Worm (Caenorhabditis elegans) whole organism, young adult: Measurements from ENCODE around the gene K09C4.4.

Experiments used
- B0019.2 ChIP-seq: fragments of 200-800 bp; sonication (Bioruptor generic); conservative IDR thresholded peaks from 2 replicates; pipeline ENCODE4 v1.3.6; 2022; ENCODE audit warnings: missing genetic modification reagents, missing genetic modification characterization, missing compliant biosample characterization
- D2030.7 ChIP-seq: fragments of 200-800 bp; sonication (Bioruptor generic); IDR thresholded peaks from 2 replicates; pipeline ENCODE4 v1.3.6; 2022; ENCODE audit warnings: missing genetic modification reagents, missing genetic modification characterization, missing compliant biosample characterization
- F23B12.7 ChIP-seq: sonication (generic microtip); optimal IDR thresholded peaks from 2 replicates; lab custom pipeline; 2017; ENCODE audit warnings: missing genetic modification characterization, mild to moderate bottlenecking, missing compliant biosample characterization, antibody characterized with exemption, moderate library complexity; ENCODE audit not compliant: insufficient read depth
- F33H1.4 ChIP-seq: fragments of 200-800 bp; sonication (Bioruptor generic); IDR thresholded peaks from 2 replicates; pipeline ENCODE4 v1.3.6; 2022; ENCODE audit warnings: missing genetic modification reagents, missing genetic modification characterization, missing compliant biosample characterization
- F39B2.1 ChIP-seq: fragments of 200-800 bp; sonication (Bioruptor generic); IDR thresholded peaks from 2 replicates; pipeline ENCODE4 v1.3.6; 2022; ENCODE audit warnings: missing genetic modification reagents, missing genetic modification characterization, missing compliant biosample characterization
- F52B5.7 ChIP-seq: sonication (generic microtip); optimal IDR thresholded peaks from 2 replicates; lab custom pipeline; 2016; ENCODE audit warnings: mild to moderate bottlenecking, missing genetic modification characterization, missing compliant biosample characterization
- F57C9.4 ChIP-seq: sonication (generic microtip); optimal IDR thresholded peaks from 2 replicates; lab custom pipeline; 2017; ENCODE audit warnings: mild to moderate bottlenecking, missing genetic modification characterization, missing compliant biosample characterization
- T26A5.8 ChIP-seq: sonication (generic microtip); optimal IDR thresholded peaks from 2 replicates; lab custom pipeline; 2016; ENCODE audit warnings: missing genetic modification characterization, missing compliant biosample characterization
- Y53F4B.3 ChIP-seq: fragments of 200-800 bp; sonication (Bioruptor generic); IDR thresholded peaks from 2 replicates; pipeline ENCODE4 v1.3.6; 2022; ENCODE audit warnings: missing genetic modification reagents, missing genetic modification characterization, missing compliant biosample characterization
- Y53G8AR.9 ChIP-seq: fragments of 200-800 bp; sonication (Bioruptor generic); conservative IDR thresholded peaks from 2 replicates; pipeline ENCODE4 v1.3.6; 2022; ENCODE audit warnings: missing genetic modification reagents, missing genetic modification characterization, missing compliant biosample characterization
- Y56A3A.18 ChIP-seq: fragments of 200-800 bp; sonication (Bioruptor generic); IDR thresholded peaks from 2 replicates; pipeline ENCODE4 v1.3.6; 2022; ENCODE audit warnings: missing genetic modification reagents, missing genetic modification characterization, missing compliant biosample characterization
- Y95B8A.8 ChIP-seq: fragments of 200-800 bp; sonication (Bioruptor generic); IDR thresholded peaks from 2 replicates; pipeline ENCODE4 v1.3.6; 2022; ENCODE audit warnings: missing genetic modification reagents, missing genetic modification characterization, missing compliant biosample characterization
- attf-6 ChIP-seq: fragments of 200-800 bp; sonication (Bioruptor generic); IDR thresholded peaks from 2 replicates; pipeline ENCODE4 v1.3.6; 2022; ENCODE audit warnings: missing genetic modification reagents, missing genetic modification characterization, missing compliant biosample characterization
- bed-1 ChIP-seq: fragments of 200-800 bp; sonication (Bioruptor generic); IDR thresholded peaks from 2 replicates; pipeline ENCODE4 v1.3.6; 2022; ENCODE audit warnings: missing genetic modification reagents, missing genetic modification characterization, missing compliant biosample characterization
- ceh-27 ChIP-seq: fragments of 200-800 bp; sonication (Bioruptor generic); optimal IDR thresholded peaks from 2 replicates; lab custom pipeline; 2018; ENCODE audit warnings: mild to moderate bottlenecking, missing genetic modification characterization, moderate library complexity, missing compliant biosample characterization
- ceh-40 ChIP-seq: fragments of 200-800 bp; sonication (Bioruptor generic); IDR thresholded peaks from 2 replicates; pipeline ENCODE4 v1.3.6; 2022; ENCODE audit warnings: missing genetic modification characterization, missing compliant biosample characterization
- ceh-58 ChIP-seq: fragments of 200-800 bp; sonication (Bioruptor generic); IDR thresholded peaks from 2 replicates; pipeline ENCODE4 v1.3.6; 2022; ENCODE audit warnings: missing genetic modification characterization, missing compliant biosample characterization
- die-1 ChIP-seq: sonication (generic microtip); optimal IDR thresholded peaks from 2 replicates; lab custom pipeline; 2016; ENCODE audit warnings: missing genotype, mild to moderate bottlenecking, missing genetic modification characterization, missing compliant biosample characterization
- egl-18 ChIP-seq: fragments of 200-800 bp; sonication (Bioruptor generic); IDR thresholded peaks from 2 replicates; pipeline ENCODE4 v1.3.6; 2022; ENCODE audit warnings: missing genetic modification reagents, missing genetic modification characterization, missing compliant biosample characterization
- egrh-3 ChIP-seq: fragments of 200-800 bp; sonication (Bioruptor generic); IDR thresholded peaks from 2 replicates; pipeline ENCODE4 v1.3.6; 2022; ENCODE audit warnings: missing genetic modification reagents, missing genetic modification characterization, missing compliant biosample characterization
- fkh-3 ChIP-seq: sonication (generic microtip); optimal IDR thresholded peaks from 2 replicates; lab custom pipeline; 2016; ENCODE audit warnings: mild to moderate bottlenecking, missing genetic modification characterization, missing compliant biosample characterization
- hlh-26 ChIP-seq: fragments of 200-800 bp; sonication (Bioruptor generic); conservative IDR thresholded peaks from 2 replicates; pipeline ENCODE4 v1.3.6; 2022; ENCODE audit warnings: missing genetic modification reagents, missing genetic modification characterization, missing compliant biosample characterization
- let-526 ChIP-seq: fragments of 200-800 bp; sonication (Bioruptor generic); IDR thresholded peaks from 2 replicates; pipeline ENCODE4 v1.3.6; 2022; ENCODE audit warnings: missing genetic modification reagents, missing genetic modification characterization, missing compliant biosample characterization
- let-607 ChIP-seq, 2 experiments: fragments of 200-800 bp in 1 of 2; sonication (Bioruptor generic) in 1 of 2; sonication (generic microtip) in 1 of 2; optimal IDR thresholded peaks; 2 replicates each; lab custom pipeline; 2016 to 2018; ENCODE audit warnings: mild to moderate bottlenecking in 2 of 2, missing compliant biosample characterization in 2 of 2, missing genetic modification characterization in 2 of 2, moderate library complexity in 2 of 2, missing genotype in 1 of 2
- lin-35 ChIP-seq, 3 experiments: fragments of 150-350 bp in 2 of 3; sonication (generic microtip) in 1 of 3; optimal IDR thresholded peaks; 2 replicates each; lab custom pipeline; 2014 to 2018; ENCODE audit warnings: missing biosample characterization in 3 of 3, missing genetic modification characterization in 3 of 3, missing genetic modification reagents in 3 of 3
- madf-10 ChIP-seq: sonication (generic microtip); optimal IDR thresholded peaks from 2 replicates; lab custom pipeline; 2016; ENCODE audit warnings: mild to moderate bottlenecking, missing genetic modification characterization, missing compliant biosample characterization
- madf-6 ChIP-seq: fragments of 200-800 bp; sonication (Bioruptor generic); IDR thresholded peaks from 2 replicates; pipeline ENCODE4 v1.3.6; 2022; ENCODE audit warnings: missing genetic modification reagents, missing genetic modification characterization, missing compliant biosample characterization
- mel-28 ChIP-seq: sonication (generic microtip); optimal IDR thresholded peaks from 2 replicates; lab custom pipeline; 2016; ENCODE audit warnings: borderline replicate concordance, mild to moderate bottlenecking, missing genetic modification characterization, missing compliant biosample characterization
- nfya-1 ChIP-seq: sonication (generic microtip); optimal IDR thresholded peaks from 2 replicates; lab custom pipeline; 2017; ENCODE audit warnings: antibody characterized with exemption, missing compliant biosample characterization, missing genetic modification characterization, borderline replicate concordance; ENCODE audit not compliant: insufficient read depth
- nhr-80 ChIP-seq: sonication (generic microtip); optimal IDR thresholded peaks from 2 replicates; lab custom pipeline; 2016; ENCODE audit warnings: missing genetic modification characterization, missing compliant biosample characterization
- rec-8 ChIP-seq, 2 experiments: sonication (generic microtip); optimal IDR thresholded peaks; 2 replicates each; lab custom pipeline; 2016; ENCODE audit warnings: mild to moderate bottlenecking in 2 of 2, missing genetic modification characterization in 2 of 2, missing genetic modification reagents in 2 of 2, missing genotype in 2 of 2, missing biosample characterization in 1 of 2, missing compliant biosample characterization in 1 of 2, moderate library complexity in 1 of 2
- repo-1 ChIP-seq: sonication (generic microtip); optimal IDR thresholded peaks from 2 replicates; lab custom pipeline; 2017; ENCODE audit warnings: mild to moderate bottlenecking, missing genetic modification characterization, missing compliant biosample characterization
- snpc-1.3 ChIP-seq: sonication (generic microtip); optimal IDR thresholded peaks from 2 replicates; lab custom pipeline; 2017; ENCODE audit warnings: missing genetic modification characterization, mild to moderate bottlenecking, missing compliant biosample characterization, antibody characterized with exemption, moderate library complexity, missing genotype, missing genetic modification reagents; ENCODE audit not compliant: insufficient read depth
- somi-1 ChIP-seq: fragments of 200-800 bp; sonication (Bioruptor generic); optimal IDR thresholded peaks from 2 replicates; lab custom pipeline; 2018; ENCODE audit warnings: mild to moderate bottlenecking, missing genetic modification characterization, missing compliant biosample characterization
- tbx-9 ChIP-seq: sonication (generic microtip); optimal IDR thresholded peaks from 2 replicates; lab custom pipeline; 2016; ENCODE audit warnings: borderline replicate concordance, missing genetic modification characterization, inconsistent platforms, missing compliant biosample characterization
- unc-130 ChIP-seq: sonication (generic microtip); optimal IDR thresholded peaks from 2 replicates; lab custom pipeline; 2016; ENCODE audit warnings: missing genetic modification reagents, missing genetic modification characterization, missing compliant biosample characterization
- unc-62 ChIP-seq: fragments of 150-350 bp; optimal IDR thresholded peaks from 2 replicates; lab custom pipeline; 2014; ENCODE audit warnings: missing biosample characterization, missing genetic modification reagents, missing genetic modification characterization
- xnd-1 ChIP-seq: sonication (generic microtip); optimal IDR thresholded peaks from 2 replicates; lab custom pipeline; 2016; ENCODE audit warnings: missing genotype, missing genetic modification reagents, missing genetic modification characterization, missing compliant biosample characterization
- ztf-28 ChIP-seq: fragments of 200-800 bp; sonication (Bioruptor generic); IDR thresholded peaks from 2 replicates; pipeline ENCODE4 v1.3.6; 2022; ENCODE audit warnings: missing genetic modification reagents, missing genetic modification characterization, missing compliant biosample characterization
- ztf-3 ChIP-seq: fragments of 200-800 bp; sonication (Bioruptor generic); optimal IDR thresholded peaks from 2 replicates; lab custom pipeline; 2018; ENCODE audit warnings: mild to moderate bottlenecking, missing genetic modification characterization, missing compliant biosample characterization
- ztf-6 ChIP-seq: fragments of 200-800 bp; sonication (Bioruptor generic); IDR thresholded peaks from 2 replicates; pipeline ENCODE4 v1.3.6; 2022; ENCODE audit warnings: missing genetic modification reagents, missing genetic modification characterization, missing compliant biosample characterization

K09C4.4 gene

DNA sequence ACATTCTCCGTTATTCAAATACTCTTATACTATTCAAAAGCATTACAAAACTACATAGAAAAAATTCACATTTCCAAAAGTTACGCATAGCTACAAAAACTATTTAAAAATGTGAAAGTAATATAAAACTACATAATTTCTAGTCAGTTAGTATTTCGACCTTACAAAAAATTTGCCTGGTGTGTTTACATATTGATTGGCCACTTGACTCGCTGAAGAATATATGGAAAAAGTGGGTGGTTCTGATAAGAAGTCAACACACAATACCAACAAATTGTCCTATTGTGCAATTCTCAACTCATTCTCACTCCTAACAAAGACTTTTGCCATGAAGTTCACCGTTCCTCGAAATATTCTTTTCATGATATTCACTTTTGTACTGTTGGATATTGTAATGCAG lies 9.3 kb downstream of the K09C4.4 start, which contains the start of gene K09C4.1:
K09C4.1 (plus strand) TSS at position 301 of the 400 bp plus-strand sequence.
- TF ChIP-seq Y53F4B.3 (GFP tag; lab: Robert Waterston, UW), result no peak
- no peak for TF ChIP-seq ztf-6 (GFP tag; lab: Robert Waterston, UW)
- no peak for TF ChIP-seq egrh-3
- TF ChIP-seq ceh-40, result no peak
- TF ChIP-seq Y56A3A.18 (GFP tag; lab: Robert Waterston, UW), result no peak
- no peak for TF ChIP-seq xnd-1 (tag; lab: Kevin White, UChicago)
- no peak for TF ChIP-seq F39B2.1
- TF ChIP-seq F23B12.7 (tag; lab: Kevin White, UChicago), result no peak
- no peak for TF ChIP-seq madf-10
- TF ChIP-seq F57C9.4, result no peak
- no peak for TF ChIP-seq ztf-28 (GFP tag; lab: Robert Waterston, UW)
- no peak for TF ChIP-seq hlh-26 (GFP tag; lab: Robert Waterston, UW)
- TF ChIP-seq Y53G8AR.9 (GFP tag; lab: Robert Waterston, UW), result no peak
- TF ChIP-seq F33H1.4, result no peak
- no peak for TF ChIP-seq let-607 (tag; optimal IDR thresholded peaks at IDR 0.05; lab: Kevin White, UChicago)
- no peak for TF ChIP-seq nfya-1
- no peak for TF ChIP-seq repo-1 (tag; lab: Kevin White, UChicago)
- TF ChIP-seq ceh-27 (GFP tag; lab: Kevin White, UChicago), result no peak
- no peak for TF ChIP-seq fkh-3 (tag; lab: Kevin White, UChicago)
- TF ChIP-seq let-526 (GFP tag; lab: Robert Waterston, UW), result no peak

DNA sequence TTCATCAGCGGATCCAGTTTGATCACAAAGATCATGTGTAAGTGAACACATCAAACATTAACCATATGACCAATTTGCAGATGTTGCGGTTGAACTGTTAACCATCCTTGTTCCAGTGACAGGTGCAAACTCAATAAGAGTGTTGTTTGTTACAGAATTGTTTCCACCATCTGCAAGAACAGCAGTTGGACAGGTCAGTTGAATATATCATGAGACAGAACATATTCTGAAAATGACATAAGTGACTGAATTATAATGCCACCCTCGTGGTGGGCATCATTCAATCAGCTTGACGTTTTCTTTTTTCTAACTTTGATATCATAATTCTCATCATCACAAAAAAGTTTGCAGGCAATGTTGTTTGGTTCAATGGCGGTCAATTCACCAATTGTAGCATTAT lies 11.3 kb downstream of the K09C4.4 start:
- TF ChIP-seq ztf-3 (GFP tag; lab: Kevin White, UChicago) (no peak), Y95B8A.8 (GFP tag; lab: Robert Waterston, UW) (no peak), madf-6 (GFP tag; lab: Robert Waterston, UW) (no peak), nhr-80 (tag; lab: Kevin White, UChicago) (peak; percentile 64), attf-6 (GFP tag; lab: Robert Waterston, UW) (no peak), egl-18 (GFP tag; lab: Robert Waterston, UW) (no peak), unc-62 (GFP tag; lab: Kevin White, UChicago) (peak; percentile 72)

DNA sequence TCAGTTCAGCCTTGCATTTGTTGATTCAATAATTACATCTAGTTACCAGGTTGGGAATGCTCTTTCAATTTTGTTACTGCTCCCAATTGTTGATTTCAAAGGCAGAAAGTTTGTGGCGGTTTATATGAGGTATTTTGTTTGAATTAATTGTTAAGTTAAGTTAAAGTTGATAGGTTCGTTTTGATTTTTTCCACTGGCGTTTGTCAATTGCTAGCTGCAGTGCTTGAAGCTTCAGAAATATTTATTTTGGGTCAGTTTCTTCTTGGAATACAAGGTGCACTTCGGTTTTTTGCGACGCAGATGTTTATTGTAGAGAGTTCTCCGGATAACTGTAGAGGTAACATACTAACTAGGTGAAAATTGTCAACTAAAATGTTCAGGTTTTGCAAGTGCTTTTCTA lies 12.5 kb downstream of the K09C4.4 start, which contains the start of gene F11D5.5:
F11D5.5 (plus strand) TSS at position 301 of the 400 bp plus-strand sequence.
- no peak for TF ChIP-seq D2030.7 (GFP tag; lab: Robert Waterston, UW)
- no peak for TF ChIP-seq nhr-80 (tag; lab: Kevin White, UChicago)
- TF ChIP-seq die-1, result no peak
- TF ChIP-seq lin-35 (GFP tag; optimal IDR thresholded peaks at IDR 0.05; lab: Kevin White, UChicago), result no peak
- no peak for TF ChIP-seq egrh-3
- no peak for TF ChIP-seq F52B5.7 (tag; lab: Kevin White, UChicago)
- TF ChIP-seq unc-130, result no peak
- no peak for TF ChIP-seq ztf-6 (GFP tag; lab: Robert Waterston, UW)
- no peak for TF ChIP-seq T26A5.8
- TF ChIP-seq B0019.2, result no peak
- TF ChIP-seq snpc-1.3 (tag; lab: Kevin White, UChicago), result no peak
- no peak for TF ChIP-seq mel-28 (tag; lab: Kevin White, UChicago)
- TF ChIP-seq rec-8 (tag; optimal IDR thresholded peaks at IDR 0.05; lab: Kevin White, UChicago), result no peak
- no peak for TF ChIP-seq bed-1 (GFP tag; lab: Robert Waterston, UW)
- no peak for TF ChIP-seq somi-1 (GFP tag; lab: Kevin White, UChicago)
- no peak for TF ChIP-seq tbx-9 (tag; lab: Kevin White, UChicago)
- no peak for TF ChIP-seq ceh-58 (GFP tag; lab: Robert Waterston, UW)
